Fruit fly (Drosophila melanogaster): ENCODE data around the gene slx1.

Gene slx1

dm6 chr3R:4641616-4642102 is at the start of gene slx1, which contains the start of the genes CG9775 and MED31 (continued):
- TF ChIP-seq Oaz (GFP tag; IDR thresholded peaks at IDR 0.05) (no peak), Six4 (GFP tag; optimal IDR thresholded peaks at IDR 0.05) (peak; percentile 47), crc (GFP tag; optimal IDR thresholded peaks at IDR 0.05) (no peak), Bdp1 (GFP tag; optimal IDR thresholded peaks at IDR 0.05) (no peak), br (optimal IDR thresholded peaks at IDR 0.05) (no peak), bigmax (GFP tag; optimal IDR thresholded peaks at IDR 0.05) (no peak), CG30020 (tag; optimal IDR thresholded peaks at IDR 0.05) (peak; percentile 96), CG7928 (GFP tag; optimal IDR thresholded peaks at IDR 0.05) (peak; percentile 95), CG10979 (tag; optimal IDR thresholded peaks at IDR 0.05) (peak; percentile 69), HLH54F (GFP tag; optimal IDR thresholded peaks at IDR 0.05) (no peak), Camta (GFP tag; optimal IDR thresholded peaks at IDR 0.05) (no peak), CG6689 (GFP tag; IDR thresholded peaks at IDR 0.05) (peak; percentile 91), CG4730 (GFP tag; IDR thresholded peaks at IDR 0.05) (peak; percentile 58), lab (GFP tag; optimal IDR thresholded peaks at IDR 0.05) (peak; percentile 77), NFAT (GFP tag; IDR thresholded peaks at IDR 0.05) (no peak; the same call in 1 of the 2 replicates), maf-S (GFP tag; optimal IDR thresholded peaks at IDR 0.05) (peak; percentile 23), Dbx (GFP tag; IDR thresholded peaks at IDR 0.05) (peak; percentile 70), tap (tag; optimal IDR thresholded peaks at IDR 0.05) (peak; percentile 55), Dip2 (GFP tag; IDR thresholded peaks at IDR 0.05) (no peak), Doc3 (GFP tag; IDR thresholded peaks at IDR 0.05; ENCODE audit: partially characterized antibody) (no peak), Xbp1 (GFP tag; optimal IDR thresholded peaks at IDR 0.05) (peak; percentile 82), CG11560 (tag; IDR thresholded peaks at IDR 0.05) (peak; percentile 41; the same call in 1 of the 3 replicates), CG13894 (tag; optimal IDR thresholded peaks at IDR 0.05) (peak; percentile 47), Hr3 (GFP tag; optimal IDR thresholded peaks at IDR 0.05) (peak; percentile 82), CG9727 (GFP tag; optimal IDR thresholded peaks at IDR 0.05) (peak; percentile 77), CG17802 (tag; optimal IDR thresholded peaks at IDR 0.05) (peak; percentile 89), sna (GFP tag; IDR thresholded peaks at IDR 0.05; ENCODE audit: partially characterized antibody) (no peak), nmo (GFP tag; optimal IDR thresholded peaks at IDR 0.05) (peak; percentile 89), ap (GFP tag; IDR thresholded peaks at IDR 0.05) (no peak), CG6175 (GFP tag; IDR thresholded peaks at IDR 0.05) (no peak), CG1233 (GFP tag; optimal IDR thresholded peaks at IDR 0.05) (peak; percentile 68), CG12659 (GFP tag; optimal IDR thresholded peaks at IDR 0.05) (peak; percentile 88), Doc2 (GFP tag; IDR thresholded peaks at IDR 0.05) (no peak), CG17328 (GFP tag; IDR thresholded peaks at IDR 0.05) (peak; percentile 49; the same call in 1 of the 2 replicates), Eip74EF (GFP tag; optimal IDR thresholded peaks at IDR 0.05) (peak in 1 of 2 experiments; percentile 37), pb (GFP tag; optimal IDR thresholded peaks at IDR 0.05) (peak; percentile 25), tll (GFP tag; optimal IDR thresholded peaks at IDR 0.05) (no peak), nerfin-2 (GFP tag; IDR thresholded peaks at IDR 0.05; ENCODE audit: partially characterized antibody) (no peak), esg (GFP tag; conservative IDR thresholded peaks at IDR 0.05) (peak; percentile 78), Kr (GFP tag; optimal IDR thresholded peaks at IDR 0.05) (no peak), CG11696 (GFP tag; IDR thresholded peaks at IDR 0.05) (peak; percentile 61), CG10654 (GFP tag; optimal IDR thresholded peaks at IDR 0.05) (peak; percentile 56), toy (GFP tag; IDR thresholded peaks at IDR 0.05) (no peak), shn (GFP tag; optimal IDR thresholded peaks at IDR 0.05) (peak; percentile 23), wdn (GFP tag; IDR thresholded peaks at IDR 0.05) (peak; percentile 66), ssp (GFP tag; IDR thresholded peaks at IDR 0.05) (peak; percentile 92), CG11723 (GFP tag; optimal IDR thresholded peaks at IDR 0.05) (peak; percentile 63), ttk (GFP tag; IDR thresholded peaks at IDR 0.05) (no peak; the same call in 1 of the 2 replicates), sqz (GFP tag; optimal IDR thresholded peaks at IDR 0.05) (peak; percentile 83), CG18011 (GFP tag; optimal IDR thresholded peaks at IDR 0.05) (peak; percentile 48), cwo (GFP tag; optimal IDR thresholded peaks at IDR 0.05) (no peak)
